Worm (Caenorhabditis elegans): ENCODE results near the gene F54H5.14.

DNA sequence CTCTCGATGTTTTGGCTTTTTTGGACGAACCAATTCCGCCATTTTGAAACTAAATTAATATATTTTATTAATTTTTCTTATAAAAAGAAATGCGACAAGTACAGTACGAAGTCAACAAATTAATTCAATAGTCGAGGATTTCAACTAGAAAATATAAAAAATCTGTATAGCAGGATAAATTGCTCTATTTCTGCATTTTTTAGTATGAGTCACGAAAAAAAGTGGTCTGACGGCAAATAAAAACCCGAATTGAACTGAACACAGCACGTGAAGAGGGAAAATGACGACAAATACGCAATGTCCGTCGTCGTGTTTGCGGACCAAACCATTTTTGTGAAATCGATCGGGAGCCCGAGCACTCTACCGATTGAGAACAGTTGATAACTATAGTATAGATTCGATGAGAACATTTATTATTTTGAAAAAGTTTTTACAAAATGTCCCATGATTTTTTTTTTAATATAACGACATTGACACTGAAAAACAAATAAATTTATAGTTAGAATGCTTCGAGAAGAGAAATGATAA, 15.8 kb downstream of the F54H5.14 start, which contains the start of gene epg-5:
- TF ChIP-seq nhr-77 (tag; optimal IDR thresholded peaks at IDR 0.05) (no peak), zag-1 (tag; optimal IDR thresholded peaks at IDR 0.05) (no peak), nhr-25 (tag; optimal IDR thresholded peaks at IDR 0.05) (no peak), lsy-2 (tag; optimal IDR thresholded peaks at IDR 0.05) (peak in 1 of 2 experiments; percentile 61), snpc-4 (tag; optimal IDR thresholded peaks at IDR 0.05) (no peak), unc-62 (GFP tag; optimal IDR thresholded peaks at IDR 0.05) (no peak), elt-1 (tag; optimal IDR thresholded peaks at IDR 0.05) (no peak), ztf-11 (tag; optimal IDR thresholded peaks at IDR 0.05) (no peak), aly-2 (tag; optimal IDR thresholded peaks at IDR 0.05) (no peak), lin-13 (GFP tag; optimal IDR thresholded peaks at IDR 0.05) (no peak), unc-55 (GFP tag; optimal IDR thresholded peaks at IDR 0.05) (no peak), nhr-129 (tag; optimal IDR thresholded peaks at IDR 0.05) (peak; percentile 59), blmp-1 (tag; optimal IDR thresholded peaks at IDR 0.05; ENCODE audit: insufficient read depth) (no peak)

All from whole organism, L2 larva.